Fruit fly (Drosophila melanogaster): Measurements from ENCODE around the gene Cftr.

Gene Cftr

DNA sequence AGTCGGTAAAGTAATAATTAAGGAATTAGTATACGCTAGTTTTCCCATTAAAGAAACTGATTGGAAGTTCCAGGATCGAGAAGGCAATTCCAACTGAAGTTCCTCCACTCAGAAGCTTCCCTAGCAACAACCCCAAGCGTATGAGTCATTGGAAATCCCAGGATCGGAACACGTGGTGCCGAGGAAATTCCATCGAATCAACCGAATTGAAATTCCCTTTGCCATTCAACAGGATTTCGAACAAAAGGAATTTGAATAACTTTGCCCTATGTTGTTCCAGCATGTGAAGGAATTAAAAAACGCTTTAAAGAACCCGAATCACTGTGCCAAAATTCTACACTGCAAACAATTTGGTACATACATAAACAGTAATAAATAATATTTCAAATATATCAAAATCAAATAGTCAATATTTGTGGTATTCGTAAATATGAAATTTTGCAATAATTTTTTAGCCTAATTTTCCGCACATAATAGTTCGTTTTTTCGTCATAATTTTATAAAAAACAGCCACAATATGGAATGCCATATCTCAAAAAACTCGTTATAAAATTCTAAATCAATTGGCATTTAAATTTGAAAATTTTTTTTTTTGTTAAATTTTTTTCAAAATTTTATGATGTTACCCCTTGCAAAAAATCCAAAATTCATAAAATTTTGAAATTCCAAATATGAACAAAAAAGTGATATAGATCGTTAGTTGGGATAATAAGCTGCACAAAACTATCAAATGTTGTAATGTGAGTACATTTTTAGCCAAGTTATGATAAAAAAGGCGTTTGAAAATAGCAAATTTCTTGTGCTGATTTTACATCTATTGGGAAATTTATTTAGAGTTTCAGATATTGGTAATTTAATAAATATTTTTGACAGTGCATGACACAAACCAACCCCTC is 36.6 kb upstream of the Cftr start (continued):
- TF ChIP-seq lbe (GFP tag; optimal IDR thresholded peaks at IDR 0.05) (no peak), pros (GFP tag; optimal IDR thresholded peaks at IDR 0.05) (peak; percentile 2), dmrt11E (tag; optimal IDR thresholded peaks at IDR 0.05) (peak; percentile 56), ERR (GFP tag; optimal IDR thresholded peaks at IDR 0.05) (no peak), Xrp1 (GFP tag; IDR thresholded peaks at IDR 0.05) (peak; percentile 44), gsb-n (tag; optimal IDR thresholded peaks at IDR 0.05) (peak; percentile 24), gcm (GFP tag; optimal IDR thresholded peaks at IDR 0.05) (peak; percentile 2), psq (GFP tag; optimal IDR thresholded peaks at IDR 0.05) (no peak), eve (GFP tag; optimal IDR thresholded peaks at IDR 0.05) (no peak), ttk (GFP tag; IDR thresholded peaks at IDR 0.05) (no peak), CG6254 (GFP tag; optimal IDR thresholded peaks at IDR 0.05) (peak; percentile 30), Lpt (GFP tag; optimal IDR thresholded peaks at IDR 0.05) (no peak), ham (GFP tag; IDR thresholded peaks at IDR 0.05) (no peak), Fer2 (tag; optimal IDR thresholded peaks at IDR 0.05) (no peak), tap (tag; optimal IDR thresholded peaks at IDR 0.05) (no peak), sima (GFP tag; optimal IDR thresholded peaks at IDR 0.05) (no peak), phol (tag; optimal IDR thresholded peaks at IDR 0.05) (peak; percentile 62), CG34422 (GFP tag; IDR thresholded peaks at IDR 0.05) (0 out of 3 replicates have a peak, but pooled peaks have one; percentile 28), Meics (GFP tag; optimal IDR thresholded peaks at IDR 0.05) (peak; percentile 23), Vsx1 (GFP tag; optimal IDR thresholded peaks at IDR 0.05) (peak; percentile 5), sc (optimal IDR thresholded peaks at IDR 0.05) (no peak), sc (GFP tag; optimal IDR thresholded peaks at IDR 0.05) (peak; percentile 11), exex (tag; optimal IDR thresholded peaks at IDR 0.05) (no peak), CG4730 (GFP tag; IDR thresholded peaks at IDR 0.05) (no peak), CG3726 (GFP tag; IDR thresholded peaks at IDR 0.05) (no peak), CG15073 (GFP tag; optimal IDR thresholded peaks at IDR 0.05) (no peak), jumu (GFP tag; optimal IDR thresholded peaks at IDR 0.05) (no peak), CG10654 (GFP tag; optimal IDR thresholded peaks at IDR 0.05) (peak; percentile 2), CTCF (GFP tag; optimal IDR thresholded peaks at IDR 0.05) (no peak), CG7372 (GFP tag; IDR thresholded peaks at IDR 0.05) (no peak), ewg (GFP tag; optimal IDR thresholded peaks at IDR 0.05) (peak; percentile 9), CG14710 (tag; optimal IDR thresholded peaks at IDR 0.05) (peak; percentile 55), Med (GFP tag) (no peak), CG18619 (GFP tag; optimal IDR thresholded peaks at IDR 0.05) (peak; percentile 39), BtbVII (GFP tag; optimal IDR thresholded peaks at IDR 0.05) (no peak), Doc2 (GFP tag; IDR thresholded peaks at IDR 0.05) (no peak), CrebB (tag; optimal IDR thresholded peaks at IDR 0.05) (no peak), Ssrp (tag; optimal IDR thresholded peaks at IDR 0.05) (peak; percentile 43), Ptx1 (GFP tag; IDR thresholded peaks at IDR 0.05) (no peak), MBD-R2 (GFP tag; IDR thresholded peaks at IDR 0.05) (no peak), ato (GFP tag; IDR thresholded peaks at IDR 0.05; ENCODE audit: partially characterized antibody) (no peak), sens (GFP tag) (peak; percentile 81), CG10959 (GFP tag; IDR thresholded peaks at IDR 0.05) (no peak), CG8290 (GFP tag; optimal IDR thresholded peaks at IDR 0.05) (no peak), CG8290 (tag; optimal IDR thresholded peaks at IDR 0.05) (no peak), CG14014 (GFP tag; IDR thresholded peaks at IDR 0.05) (no peak), CG5180 (GFP tag; optimal IDR thresholded peaks at IDR 0.05) (no peak), sim (GFP tag; IDR thresholded peaks at IDR 0.05) (no peak), CG18476 (GFP tag; optimal IDR thresholded peaks at IDR 0.05) (peak; percentile 37), CG9215 (GFP tag; IDR thresholded peaks at IDR 0.05) (no peak), en (GFP tag; optimal IDR thresholded peaks at IDR 0.05) (no peak)
